Fruit fly (Drosophila melanogaster) whole organism, adult: ENCODE data around the gene Vps24.

ENCODE experiments used
- CG12768 ChIP-seq: fragments of 200-800 bp; sonication (Bioruptor generic); optimal IDR thresholded peaks from 2 replicates; lab custom pipeline; 2017; ENCODE audit warnings: missing biosample characterization, missing genetic modification characterization, mild to moderate bottlenecking, moderate library complexity, missing genetic modification reagents
- Clk ChIP-seq: fragments of 200-800 bp; sonication (Bioruptor generic); optimal IDR thresholded peaks from 2 replicates; lab custom pipeline; 2017; ENCODE audit warnings: missing biosample characterization, missing genetic modification characterization
- kay ChIP-seq: fragments of 200-800 bp; sonication (Bioruptor generic); peaks from one replicate; lab custom pipeline; 2016; ENCODE audit warnings: missing biosample characterization, missing genetic modification characterization, borderline replicate concordance

DNA sequence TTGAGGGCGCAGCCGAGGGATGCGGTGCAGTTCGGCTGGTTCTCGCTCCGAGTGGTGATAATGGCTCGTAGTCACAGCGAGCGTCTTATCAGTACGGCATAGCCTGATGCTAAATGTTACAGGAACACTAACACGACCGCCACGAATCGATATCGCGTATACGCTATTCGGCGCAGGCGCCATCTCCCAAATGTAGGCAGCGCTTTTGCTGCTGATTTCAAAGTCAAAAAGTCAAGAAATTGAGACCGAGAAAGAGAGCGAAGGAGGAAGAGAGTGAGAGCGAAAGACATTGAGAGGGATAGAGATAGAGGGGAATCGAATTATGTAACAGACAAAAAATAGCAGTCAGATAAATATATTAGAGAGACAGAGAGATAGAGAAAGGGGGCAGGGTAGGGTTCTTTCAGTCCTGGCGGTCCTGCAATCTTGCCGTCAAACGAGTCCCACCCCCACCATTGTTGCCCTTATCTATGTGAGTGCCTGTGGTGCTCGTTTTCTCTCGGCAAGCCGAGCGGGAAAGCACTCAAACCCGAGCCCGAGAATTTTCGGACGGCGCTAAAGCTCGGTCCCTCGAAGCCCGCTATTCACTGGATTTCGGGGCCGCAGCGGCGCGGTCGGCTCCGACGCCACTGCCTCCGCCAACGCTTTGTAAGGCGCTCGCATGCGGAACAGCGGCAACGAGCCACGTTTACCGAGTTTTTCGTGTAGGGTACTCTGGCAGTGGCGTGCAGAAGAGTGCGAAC, 29.5 kb downstream of the Vps24 start:
- no peak for TF ChIP-seq Clk (GFP tag; lab: Kevin White, UChicago)
- TF ChIP-seq kay (GFP tag; lab: Kevin White, UChicago), result no peak
- no peak for TF ChIP-seq CG12768
